Worm (Caenorhabditis elegans) whole organism, midembryonic: ENCODE results near the gene tbcc-1.
A peak's percentile ranks its signal among the peaks of the same experiment; 100 is the strongest.

ENCODE experiments used
- cog-1 ChIP-seq: sonication (generic microtip); optimal IDR thresholded peaks from 2 replicates; lab custom pipeline; 2016; ENCODE audit warnings: missing genetic modification characterization, missing compliant biosample characterization
- flt-1 ChIP-seq: fragments of 200-800 bp; sonication (Bioruptor generic); IDR thresholded peaks from 2 replicates; pipeline ENCODE4 v1.3.6; 2022; ENCODE audit warnings: missing genetic modification characterization, missing compliant biosample characterization
- klf-2 ChIP-seq: fragments of 200-800 bp; sonication (Bioruptor generic); conservative IDR thresholded peaks from 2 replicates; pipeline ENCODE4 v1.3.6; 2022; ENCODE audit warnings: missing genetic modification reagents, missing genetic modification characterization, missing compliant biosample characterization
- tab-1 ChIP-seq: fragments of 200-800 bp; sonication (Bioruptor generic); IDR thresholded peaks from 2 replicates; pipeline ENCODE4 v1.3.6; 2022; ENCODE audit warnings: missing genetic modification characterization, missing compliant biosample characterization

ce11 chrIII:2785840-2786239, 2.4 kb upstream of the tbcc-1 start, which contains the start of gene Y71H2AM.20:
- 0 out of 2 replicates have a peak, but pooled peaks have one; percentile 4 for TF ChIP-seq klf-2 (GFP tag; lab: Robert Waterston, UW)
- peak; percentile 89 for TF ChIP-seq flt-1 (GFP tag; lab: Robert Waterston, UW)
- TF ChIP-seq tab-1 (GFP tag; lab: Robert Waterston, UW): 0 out of 2 replicates have a peak, but pooled peaks have one; percentile 74
- peak; percentile 76 for TF ChIP-seq cog-1
